Worm (Caenorhabditis elegans) whole organism, young adult: ENCODE results near the gene fbxc-32.
A peak's percentile ranks its signal among the peaks of the same experiment; 100 is the strongest.
"Not testable (repeated sequence)": the region's sequence is repeated elsewhere in the genome, so short reads cannot be mapped to it uniquely, and the experiment has no call there.

Source experiments
- B0019.2 ChIP-seq: fragments of 200-800 bp; sonication (Bioruptor generic); conservative IDR thresholded peaks from 2 replicates; pipeline ENCODE4 v1.3.6; 2022; ENCODE audit warnings: missing genetic modification reagents, missing genetic modification characterization, missing compliant biosample characterization
- C06A6.2 ChIP-seq: fragments of 200-800 bp; sonication (Bioruptor generic); conservative IDR thresholded peaks from 2 replicates; pipeline ENCODE4 v1.3.6; 2022; ENCODE audit warnings: missing genetic modification characterization, missing compliant biosample characterization
- D2030.7 ChIP-seq: fragments of 200-800 bp; sonication (Bioruptor generic); IDR thresholded peaks from 2 replicates; pipeline ENCODE4 v1.3.6; 2022; ENCODE audit warnings: missing genetic modification reagents, missing genetic modification characterization, missing compliant biosample characterization
- F55B11.4 ChIP-seq: sonication (generic microtip); optimal IDR thresholded peaks from 2 replicates; lab custom pipeline; 2016; ENCODE audit warnings: missing compliant biosample characterization, missing genetic modification characterization, borderline replicate concordance; ENCODE audit not compliant: insufficient read depth
- K11D2.4 ChIP-seq: fragments of 200-800 bp; sonication (Bioruptor generic); IDR thresholded peaks from 2 replicates; pipeline ENCODE4 v1.3.6; 2022; ENCODE audit warnings: missing genetic modification reagents, missing genetic modification characterization, missing compliant biosample characterization
- Y53F4B.3 ChIP-seq: fragments of 200-800 bp; sonication (Bioruptor generic); IDR thresholded peaks from 2 replicates; pipeline ENCODE4 v1.3.6; 2022; ENCODE audit warnings: missing genetic modification reagents, missing genetic modification characterization, missing compliant biosample characterization
- Y95B8A.8 ChIP-seq: fragments of 200-800 bp; sonication (Bioruptor generic); IDR thresholded peaks from 2 replicates; pipeline ENCODE4 v1.3.6; 2022; ENCODE audit warnings: missing genetic modification reagents, missing genetic modification characterization, missing compliant biosample characterization
- athp-1 ChIP-seq: sonication (generic microtip); optimal IDR thresholded peaks from 2 replicates; lab custom pipeline; 2017; ENCODE audit warnings: mild to moderate bottlenecking, missing genetic modification characterization, missing compliant biosample characterization
- ceh-100 ChIP-seq: fragments of 200-800 bp; sonication (Bioruptor generic); IDR thresholded peaks from 2 replicates; pipeline ENCODE4 v1.3.6; 2022; ENCODE audit warnings: missing genetic modification reagents, missing genetic modification characterization, missing compliant biosample characterization
- ceh-27 ChIP-seq: fragments of 200-800 bp; sonication (Bioruptor generic); optimal IDR thresholded peaks from 2 replicates; lab custom pipeline; 2018; ENCODE audit warnings: mild to moderate bottlenecking, missing genetic modification characterization, moderate library complexity, missing compliant biosample characterization
- dox-1 ChIP-seq: fragments of 200-800 bp; sonication (Bioruptor generic); IDR thresholded peaks from 2 replicates; pipeline ENCODE4 v1.3.6; 2022; ENCODE audit warnings: missing genetic modification reagents, missing genetic modification characterization, missing compliant biosample characterization
- dpl-1 ChIP-seq: fragments of 150-350 bp; optimal IDR thresholded peaks from 2 replicates; lab custom pipeline; 2014; ENCODE audit warnings: missing biosample characterization, missing genetic modification reagents, missing genetic modification characterization
- egl-18 ChIP-seq: fragments of 200-800 bp; sonication (Bioruptor generic); IDR thresholded peaks from 2 replicates; pipeline ENCODE4 v1.3.6; 2022; ENCODE audit warnings: missing genetic modification reagents, missing genetic modification characterization, missing compliant biosample characterization
- egl-44 ChIP-seq: fragments of 200-800 bp; sonication (Bioruptor generic); IDR thresholded peaks from 2 replicates; pipeline ENCODE4 v1.3.6; 2022; ENCODE audit warnings: missing genetic modification reagents, missing genetic modification characterization, missing compliant biosample characterization
- egrh-3 ChIP-seq: fragments of 200-800 bp; sonication (Bioruptor generic); IDR thresholded peaks from 2 replicates; pipeline ENCODE4 v1.3.6; 2022; ENCODE audit warnings: missing genetic modification reagents, missing genetic modification characterization, missing compliant biosample characterization
- ets-4 ChIP-seq: fragments of 200-800 bp; sonication (Bioruptor generic); optimal IDR thresholded peaks from 2 replicates; lab custom pipeline; 2018; ENCODE audit warnings: mild to moderate bottlenecking, missing genetic modification characterization, missing compliant biosample characterization
- hmg-1.2 ChIP-seq: fragments of 200-800 bp; sonication (Bioruptor generic); IDR thresholded peaks from 2 replicates; pipeline ENCODE4 v1.3.6; 2022; ENCODE audit warnings: missing genetic modification reagents, missing genetic modification characterization, missing compliant biosample characterization
- hmg-20 ChIP-seq: fragments of 200-800 bp; sonication (Bioruptor generic); IDR thresholded peaks from 2 replicates; pipeline ENCODE4 v1.3.6; 2022; ENCODE audit warnings: missing genetic modification reagents, missing genetic modification characterization, missing compliant biosample characterization
- hsf-1 ChIP-seq: fragments of 200-800 bp; sonication (Bioruptor generic); IDR thresholded peaks from 2 replicates; pipeline ENCODE4 v1.3.6; 2022; ENCODE audit warnings: missing genetic modification reagents, missing genetic modification characterization, missing compliant biosample characterization
- lir-1 ChIP-seq: fragments of 200-800 bp; sonication (Bioruptor generic); conservative IDR thresholded peaks from 2 replicates; pipeline ENCODE4 v1.3.6; 2022; ENCODE audit warnings: missing genetic modification reagents, missing genetic modification characterization, missing compliant biosample characterization
- madf-3 ChIP-seq: fragments of 200-800 bp; sonication (Bioruptor generic); IDR thresholded peaks from 2 replicates; pipeline ENCODE4 v1.3.6; 2022; ENCODE audit warnings: missing genetic modification reagents, missing genetic modification characterization, missing compliant biosample characterization
- madf-6 ChIP-seq: fragments of 200-800 bp; sonication (Bioruptor generic); IDR thresholded peaks from 2 replicates; pipeline ENCODE4 v1.3.6; 2022; ENCODE audit warnings: missing genetic modification reagents, missing genetic modification characterization, missing compliant biosample characterization
- mcd-1 ChIP-seq: fragments of 200-800 bp; sonication (Bioruptor generic); IDR thresholded peaks from 2 replicates; pipeline ENCODE4 v1.3.6; 2022; ENCODE audit warnings: missing genetic modification reagents, missing genetic modification characterization, missing compliant biosample characterization
- mxl-1 ChIP-seq: sonication (generic microtip); optimal IDR thresholded peaks from 2 replicates; lab custom pipeline; 2016; ENCODE audit warnings: missing genetic modification characterization, missing compliant biosample characterization
- pbrm-1 ChIP-seq: fragments of 200-800 bp; sonication (Bioruptor generic); IDR thresholded peaks from 2 replicates; pipeline ENCODE4 v1.3.6; 2022; ENCODE audit warnings: missing genetic modification reagents, missing genetic modification characterization, missing compliant biosample characterization
- rcor-1 ChIP-seq: fragments of 200-800 bp; sonication (Bioruptor generic); IDR thresholded peaks from 2 replicates; pipeline ENCODE4 v1.3.6; 2022; ENCODE audit warnings: missing genetic modification reagents, missing genetic modification characterization, missing compliant biosample characterization
- rpc-1 ChIP-seq, 2 experiments: fragments of 150-350 bp in 1 of 2; sonication (generic microtip) in 1 of 2; optimal IDR thresholded peaks; 2 replicates each; lab custom pipeline; 2014 to 2018; ENCODE audit warnings: missing biosample characterization in 1 of 2, missing genetic modification characterization in 1 of 2, missing genetic modification reagents in 1 of 2, missing genotype in 1 of 2
- snpc-3.4 ChIP-seq: sonication (generic microtip); optimal IDR thresholded peaks from 2 replicates; lab custom pipeline; 2017; ENCODE audit warnings: missing genetic modification characterization, mild to moderate bottlenecking, missing compliant biosample characterization, antibody characterized with exemption, moderate library complexity, missing genotype, missing genetic modification reagents
- snpc-4 ChIP-seq, 5 experiments: fragments of 150-350 bp in 1 of 5; sonication (generic microtip) in 4 of 5; optimal IDR thresholded peaks; 2 replicates each; lab custom pipeline; 2014 to 2018; ENCODE audit warnings: missing genetic modification characterization in 5 of 5, missing biosample characterization in 3 of 5, antibody characterized with exemption in 2 of 5, mild to moderate bottlenecking in 2 of 5, missing compliant biosample characterization in 2 of 5, missing genotype in 2 of 5, moderate library complexity in 2 of 5, missing genetic modification reagents in 1 of 5
- somi-1 ChIP-seq: fragments of 200-800 bp; sonication (Bioruptor generic); optimal IDR thresholded peaks from 2 replicates; lab custom pipeline; 2018; ENCODE audit warnings: mild to moderate bottlenecking, missing genetic modification characterization, missing compliant biosample characterization
- tbp1 ChIP-seq: fragments of 200-800 bp; sonication (Bioruptor generic); optimal IDR thresholded peaks from 2 replicates; lab custom pipeline; 2018; ENCODE audit warnings: mild to moderate bottlenecking, missing genetic modification characterization, missing compliant biosample characterization
- tbx-9 ChIP-seq: sonication (generic microtip); optimal IDR thresholded peaks from 2 replicates; lab custom pipeline; 2016; ENCODE audit warnings: borderline replicate concordance, missing genetic modification characterization, inconsistent platforms, missing compliant biosample characterization
- zfh-2 ChIP-seq: fragments of 200-800 bp; sonication (Bioruptor generic); conservative IDR thresholded peaks from 2 replicates; pipeline ENCODE4 v1.3.6; 2022; ENCODE audit warnings: missing genetic modification reagents, missing genetic modification characterization, missing compliant biosample characterization
- ztf-25 ChIP-seq: fragments of 200-800 bp; sonication (Bioruptor generic); IDR thresholded peaks from 2 replicates; pipeline ENCODE4 v1.3.6; 2022; ENCODE audit warnings: missing genetic modification reagents, missing genetic modification characterization, missing compliant biosample characterization
- ztf-28 ChIP-seq: fragments of 200-800 bp; sonication (Bioruptor generic); IDR thresholded peaks from 2 replicates; pipeline ENCODE4 v1.3.6; 2022; ENCODE audit warnings: missing genetic modification reagents, missing genetic modification characterization, missing compliant biosample characterization

fbxc-32 gene

ce11 chrII:985703-986102, 37.7 kb upstream of the fbxc-32 start, which contains the start of gene fbxc-40:
Gene fbxc-40 (plus strand): TSS chrII:986003.
- TF ChIP-seq egl-44; somi-1 (GFP tag; lab: Kevin White, UChicago); egl-18 (GFP tag; lab: Robert Waterston, UW): not testable (repeated sequence)

- TF ChIP-seq dpl-1 (GFP tag; lab: Kevin White, UChicago): no peak
- TF ChIP-seq B0019.2: no peak
- TF ChIP-seq hmg-1.2 (GFP tag; lab: Robert Waterston, UW): no peak
- TF ChIP-seq mcd-1 (GFP tag; lab: Robert Waterston, UW): no peak
- TF ChIP-seq egrh-3: no peak
- no peak for TF ChIP-seq lir-1 (GFP tag; lab: Robert Waterston, UW)
- TF ChIP-seq ztf-28 (GFP tag; lab: Robert Waterston, UW): no peak
- no peak for TF ChIP-seq hsf-1 (GFP tag; lab: Robert Waterston, UW)
Measured at ce11 chrII:982842-983241, 34.9 kb upstream of the fbxc-32 start, which contains the start of gene srh-274. Gene srh-274 (plus strand): TSS chrII:983142.

- TF ChIP-seq Y53F4B.3 (GFP tag; lab: Robert Waterston, UW) (no peak), ets-4 (GFP tag; lab: Kevin White, UChicago) (no peak)
Measured at ce11 chrII:979135-979534, 31.1 kb upstream of the fbxc-32 start, which contains the start of the genes fbxc-17 and fbxc-15. Gene fbxc-17 (minus strand): TSS chrII:979235. Gene fbxc-15 (plus strand): TSS chrII:979423.

- peak; percentile 77 for TF ChIP-seq rcor-1 (GFP tag; lab: Robert Waterston, UW)
- peak; percentile 52 for TF ChIP-seq mcd-1 (GFP tag; lab: Robert Waterston, UW)
- TF ChIP-seq dox-1 (GFP tag; lab: Robert Waterston, UW): peak; percentile 60
- TF ChIP-seq ceh-100 (GFP tag; lab: Robert Waterston, UW): 0 out of 2 replicates have a peak, but pooled peaks have one; percentile 13
- TF ChIP-seq D2030.7 (GFP tag; lab: Robert Waterston, UW): peak; percentile 53; the same call in 1 of the 2 replicates
- peak; percentile 37; the same call in 1 of the 2 replicates for TF ChIP-seq egl-44
- 0 out of 2 replicates have a peak, but pooled peaks have one; percentile 28 for TF ChIP-seq hmg-20 (GFP tag; lab: Robert Waterston, UW)
- TF ChIP-seq ztf-25 (GFP tag; lab: Robert Waterston, UW): 0 out of 2 replicates have a peak, but pooled peaks have one; percentile 13
- TF ChIP-seq pbrm-1 (GFP tag; lab: Robert Waterston, UW): 0 out of 2 replicates have a peak, but pooled peaks have one; percentile 45
- TF ChIP-seq Y95B8A.8 (GFP tag; lab: Robert Waterston, UW): 0 out of 2 replicates have a peak, but pooled peaks have one; percentile 53
Measured at ce11 chrII:977130-977529, 29.1 kb upstream of the fbxc-32 start.

- TF ChIP-seq snpc-4 (GFP tag; optimal IDR thresholded peaks at IDR 0.05; lab: Kevin White, UChicago) (no peak), snpc-4 (tag; optimal IDR thresholded peaks at IDR 0.05; lab: Kevin White, UChicago) (no peak), ceh-100 (GFP tag; lab: Robert Waterston, UW) (no peak), tbx-9 (tag; lab: Kevin White, UChicago) (no peak), athp-1 (tag; lab: Kevin White, UChicago) (no peak), tbp1 (GFP tag; lab: Kevin White, UChicago) (no peak), snpc-3.4 (tag; lab: Kevin White, UChicago) (no peak), C06A6.2 (GFP tag; lab: Robert Waterston, UW) (no peak), F55B11.4 (tag; lab: Kevin White, UChicago) (no peak), madf-6 (GFP tag; lab: Robert Waterston, UW) (no peak), ceh-27 (GFP tag; lab: Kevin White, UChicago) (no peak), zfh-2 (GFP tag; lab: Robert Waterston, UW) (no peak), madf-3 (no peak), mxl-1 (no peak), K11D2.4 (GFP tag; lab: Robert Waterston, UW) (no peak), rpc-1 (optimal IDR thresholded peaks at IDR 0.05; lab: Kevin White, UChicago) (no peak), rpc-1 (tag; optimal IDR thresholded peaks at IDR 0.05; lab: Kevin White, UChicago) (no peak)
- TF ChIP-seq, all 124 proteins: peak for 0
Measured at ce11 chrII:973999-974398, 26.0 kb upstream of the fbxc-32 start, which contains the start of gene fbxc-14. Gene fbxc-14 (plus strand): TSS chrII:974299.
